Worm (Caenorhabditis elegans): ENCODE data around the gene sre-48.

The sre-48 gene

ce11 chrII:13986061-13986460, 6.4 kb upstream of the sre-48 start:
- peak; percentile 35 for TF ChIP-seq tbx-8 (GFP tag; optimal IDR thresholded peaks at IDR 0.05)
- peak; percentile 54 for TF ChIP-seq mls-2 (tag; optimal IDR thresholded peaks at IDR 0.05)
- TF ChIP-seq sptf-1 (tag; optimal IDR thresholded peaks at IDR 0.05) = peak; percentile 55

DNA sequence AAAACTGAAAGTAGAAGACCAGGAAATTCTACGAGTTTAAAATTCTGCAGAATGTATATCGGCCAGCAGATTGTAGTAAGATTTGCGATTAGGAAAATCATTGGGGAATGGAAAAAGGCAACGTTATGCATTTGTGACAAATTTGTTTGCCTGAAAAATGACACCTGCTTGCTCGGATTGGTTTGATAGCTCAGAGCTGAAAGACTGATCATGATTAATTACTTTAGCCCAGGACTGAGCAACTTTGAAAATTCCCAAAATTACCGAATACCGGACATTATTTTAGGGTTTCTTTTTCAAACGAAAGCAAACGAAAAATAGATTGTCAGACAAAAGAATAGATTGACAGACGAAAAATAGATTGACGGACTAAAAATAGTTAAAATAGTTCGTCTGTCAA, 4.9 kb upstream of the sre-48 start, which contains the start of gene sre-47:
sre-47 (minus strand) TSS at position 101 of the 400 bp plus-strand sequence.
- TF ChIP-seq mab-5 (tag; optimal IDR thresholded peaks at IDR 0.05) = no peak
- no peak for TF ChIP-seq nhr-12 (tag; optimal IDR thresholded peaks at IDR 0.05)
- TF ChIP-seq nhr-237 (tag; optimal IDR thresholded peaks at IDR 0.05) = no peak
- TF ChIP-seq ceh-83 (GFP tag; optimal IDR thresholded peaks at IDR 0.05) = no peak
- no peak for TF ChIP-seq tbx-8 (GFP tag; optimal IDR thresholded peaks at IDR 0.05)
- TF ChIP-seq mep-1 (tag; optimal IDR thresholded peaks at IDR 0.05) = no peak

DNA sequence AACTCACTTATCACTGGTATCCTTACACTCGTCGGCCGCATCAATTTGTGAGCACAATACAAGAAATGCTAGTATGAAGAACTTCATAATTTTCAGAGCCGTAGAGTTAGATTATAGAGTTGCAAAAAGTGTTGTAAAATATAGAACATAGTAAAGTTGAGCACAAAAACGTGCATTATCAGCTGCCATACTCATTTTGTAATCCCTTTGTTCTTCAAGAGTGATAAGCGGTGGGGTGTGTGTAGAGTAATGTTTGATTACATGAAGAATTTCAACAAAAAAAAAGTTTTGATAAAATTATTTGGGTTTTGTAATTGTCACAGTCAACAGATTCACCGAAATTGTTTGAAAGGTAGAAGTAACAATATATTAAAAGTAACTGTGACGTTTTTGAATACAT, 3.2 kb upstream of the sre-48 start, which contains the start of the genes Y39G8B.13 and Y39G8B.10:
Y39G8B.13 (minus strand) TSS at position 125 of the 400 bp plus-strand sequence.
Y39G8B.10 (minus strand) TSS at position 193 of the 400 bp plus-strand sequence.
- TF ChIP-seq lsy-2 (tag; optimal IDR thresholded peaks at IDR 0.05) (no peak), unc-39 (tag; optimal IDR thresholded peaks at IDR 0.05) (no peak), ces-1 (GFP tag; optimal IDR thresholded peaks at IDR 0.05) (no peak), bed-3 (GFP tag; optimal IDR thresholded peaks at IDR 0.05) (no peak), ceh-39 (tag; optimal IDR thresholded peaks at IDR 0.05) (no peak), tbx-8 (GFP tag; optimal IDR thresholded peaks at IDR 0.05) (no peak), elt-3 (tag; optimal IDR thresholded peaks at IDR 0.05) (no peak), snpc-4 (tag; optimal IDR thresholded peaks at IDR 0.05) (no peak)

DNA sequence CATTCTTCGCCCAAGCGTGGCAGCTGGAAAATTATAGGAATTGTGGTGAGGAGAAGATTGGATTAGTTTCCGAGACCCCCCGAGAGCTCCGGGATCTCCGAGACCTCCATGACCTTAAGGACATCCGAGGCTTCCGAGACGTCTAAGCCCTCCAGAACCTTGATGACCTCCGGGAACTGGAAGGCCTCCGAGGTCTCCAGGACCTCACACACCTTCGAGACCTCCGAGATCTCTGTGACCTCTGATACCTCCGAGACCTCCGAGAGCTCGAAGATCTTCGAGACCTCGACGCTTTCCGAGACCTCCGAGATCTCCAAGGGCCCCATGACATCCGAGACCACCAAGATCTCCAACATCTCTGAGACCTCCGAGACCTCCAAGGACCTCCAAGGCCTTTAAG, 2.6 kb upstream of the sre-48 start:
- no peak for TF ChIP-seq ceh-39 (tag; optimal IDR thresholded peaks at IDR 0.05)
- no peak for TF ChIP-seq ceh-43 (GFP tag; optimal IDR thresholded peaks at IDR 0.05)
- TF ChIP-seq nhr-12 (tag; optimal IDR thresholded peaks at IDR 0.05) = no peak
- no peak for TF ChIP-seq nhr-2 (tag; optimal IDR thresholded peaks at IDR 0.05)
- no peak for TF ChIP-seq ces-1 (GFP tag; optimal IDR thresholded peaks at IDR 0.05)
- TF ChIP-seq mab-5 (tag; optimal IDR thresholded peaks at IDR 0.05) = no peak
- TF ChIP-seq elt-1 (tag; optimal IDR thresholded peaks at IDR 0.05; ENCODE audit: borderline replicate concordance, insufficient read depth) = no peak

DNA sequence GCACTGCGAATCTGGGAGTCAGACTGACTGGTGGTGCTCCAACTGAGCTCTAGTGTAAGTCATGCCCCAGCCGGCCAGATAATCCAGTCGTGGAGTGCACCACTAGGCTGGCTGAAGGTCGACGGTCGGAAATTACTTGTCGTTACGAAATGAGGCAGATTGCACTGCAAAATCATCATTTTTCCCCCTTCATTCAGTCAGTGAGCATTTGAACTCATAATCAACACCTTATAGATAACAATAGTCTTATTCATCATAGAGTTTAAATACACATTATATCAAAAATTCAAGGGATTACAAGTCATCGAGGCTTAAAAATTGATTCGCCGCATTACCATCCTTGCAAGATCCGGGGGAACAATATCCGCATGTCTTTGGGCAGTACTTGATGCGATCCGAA, 2.1 kb upstream of the sre-48 start:
- TF ChIP-seq ceh-43 (GFP tag; optimal IDR thresholded peaks at IDR 0.05) (no peak), ztf-11 (tag; optimal IDR thresholded peaks at IDR 0.05) (no peak), lsy-2 (tag; optimal IDR thresholded peaks at IDR 0.05) (no peak), flh-1 (GFP tag; optimal IDR thresholded peaks at IDR 0.05) (no peak), ham-2 (GFP tag; optimal IDR thresholded peaks at IDR 0.05) (no peak), sptf-1 (tag; optimal IDR thresholded peaks at IDR 0.05) (no peak), zip-8 (tag; optimal IDR thresholded peaks at IDR 0.05) (no peak), mls-2 (tag; optimal IDR thresholded peaks at IDR 0.05) (no peak), unc-120 (tag; optimal IDR thresholded peaks at IDR 0.05; ENCODE audit: poor library complexity, severe bottlenecking) (no peak), nhr-28 (tag; optimal IDR thresholded peaks at IDR 0.05) (no peak), drap-1 (GFP tag; optimal IDR thresholded peaks at IDR 0.05) (no peak), hlh-1 (tag; optimal IDR thresholded peaks at IDR 0.05) (no peak), nhr-237 (tag; optimal IDR thresholded peaks at IDR 0.05) (no peak), tbx-8 (GFP tag; optimal IDR thresholded peaks at IDR 0.05) (no peak), ceh-83 (GFP tag; optimal IDR thresholded peaks at IDR 0.05) (no peak), mab-5 (tag; optimal IDR thresholded peaks at IDR 0.05) (no peak), bed-3 (GFP tag; optimal IDR thresholded peaks at IDR 0.05) (no peak), lin-13 (tag; optimal IDR thresholded peaks at IDR 0.05) (no peak)

ce11 chrII:13981097-13981496, 1.4 kb upstream of the sre-48 start, which contains the start of gene Y39G8B.9:
Gene Y39G8B.9 (plus strand): TSS chrII:13981365.
- TF ChIP-seq hlh-1 (tag; optimal IDR thresholded peaks at IDR 0.05) (no peak), nhr-76 (tag; optimal IDR thresholded peaks at IDR 0.05) (no peak), nhr-28 (tag; optimal IDR thresholded peaks at IDR 0.05) (no peak), unc-39 (tag; optimal IDR thresholded peaks at IDR 0.05) (no peak), M03D4.4 (tag; optimal IDR thresholded peaks at IDR 0.05) (no peak), lin-32 (GFP tag; optimal IDR thresholded peaks at IDR 0.05) (no peak), bed-3 (GFP tag; optimal IDR thresholded peaks at IDR 0.05) (no peak), ceh-43 (GFP tag; optimal IDR thresholded peaks at IDR 0.05) (no peak), lin-13 (tag; optimal IDR thresholded peaks at IDR 0.05) (no peak), ceh-39 (tag; optimal IDR thresholded peaks at IDR 0.05) (no peak), sem-2 (GFP tag; optimal IDR thresholded peaks at IDR 0.05) (no peak), nhr-2 (tag; optimal IDR thresholded peaks at IDR 0.05) (no peak), flh-1 (GFP tag; optimal IDR thresholded peaks at IDR 0.05) (no peak), mab-5 (tag; optimal IDR thresholded peaks at IDR 0.05) (no peak)

Data from whole organism, mixed stage, embryonic.